Worm (Caenorhabditis elegans): ENCODE data around the gene idh-2.

Gene idh-2

ce11 chrX:11203773-11204172 lies 12.0 kb upstream of the idh-2 start, which contains the start of gene C34F6.11:
Gene C34F6.11, minus strand, starts transcription at chrX:11203932.
- TF ChIP-seq ceh-14 (tag; optimal IDR thresholded peaks at IDR 0.05) (no peak), elt-4 (tag; optimal IDR thresholded peaks at IDR 0.05) (no peak), hlh-30 (tag; optimal IDR thresholded peaks at IDR 0.05; ENCODE audit: insufficient read depth) (no peak), pag-3 (tag; optimal IDR thresholded peaks at IDR 0.05; ENCODE audit: borderline replicate concordance) (no peak), lim-6 (tag; optimal IDR thresholded peaks at IDR 0.05) (no peak)

DNA sequence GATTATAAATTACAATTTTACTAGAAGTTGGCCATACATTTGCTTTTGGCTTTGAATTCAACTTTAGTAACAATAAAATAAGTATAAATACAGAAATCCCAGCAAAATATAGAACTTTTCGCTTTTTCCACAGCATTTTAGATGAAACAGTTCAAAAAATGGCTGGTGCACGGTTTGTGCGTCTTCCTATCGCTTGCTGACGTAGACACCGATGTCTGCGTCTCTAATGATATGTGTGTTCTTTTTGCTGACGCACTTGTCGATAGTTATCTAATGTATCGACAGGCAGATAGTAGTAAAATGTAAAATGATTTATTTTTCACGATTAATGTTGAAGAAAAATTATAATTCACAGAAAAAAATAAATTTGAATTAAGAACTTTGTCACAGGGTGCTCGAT lies 8.8 kb upstream of the idh-2 start, which contains the start of gene hst-2:
TSS of gene hst-2 (minus strand) at position 203 of the 400 bp plus-strand sequence.
- TF ChIP-seq pqm-1 (tag; optimal IDR thresholded peaks at IDR 0.05): no peak
- no peak for TF ChIP-seq nhr-232 (tag; optimal IDR thresholded peaks at IDR 0.05)
- no peak for TF ChIP-seq ceh-30 (tag; optimal IDR thresholded peaks at IDR 0.05)
- TF ChIP-seq fkh-10 (GFP tag; optimal IDR thresholded peaks at IDR 0.05): no peak
- no peak for TF ChIP-seq rnt-1 (tag; optimal IDR thresholded peaks at IDR 0.05)
- TF ChIP-seq Y22D7AL.16 (tag; optimal IDR thresholded peaks at IDR 0.05): no peak
- no peak for TF ChIP-seq lin-11 (tag; optimal IDR thresholded peaks at IDR 0.05)
- no peak for TF ChIP-seq hlh-13 (GFP tag; optimal IDR thresholded peaks at IDR 0.05)
- TF ChIP-seq ceh-2 (tag; optimal IDR thresholded peaks at IDR 0.05): no peak
- peak; percentile 53 for TF ChIP-seq unc-55 (GFP tag; optimal IDR thresholded peaks at IDR 0.05)
- TF ChIP-seq sdc-2 (tag; optimal IDR thresholded peaks at IDR 0.05): peak; percentile 18
- TF ChIP-seq ceh-18 (tag; optimal IDR thresholded peaks at IDR 0.05): peak; percentile 2
- no peak for TF ChIP-seq hlh-8 (tag; optimal IDR thresholded peaks at IDR 0.05)
- no peak for TF ChIP-seq ceh-22 (tag; optimal IDR thresholded peaks at IDR 0.05)
- peak; percentile 67 for TF ChIP-seq ceh-31 (tag; optimal IDR thresholded peaks at IDR 0.05)
- TF ChIP-seq ceh-45 (GFP tag; IDR thresholded peaks at IDR 0.05): no peak
- no peak for TF ChIP-seq ref-2 (tag; optimal IDR thresholded peaks at IDR 0.05)
- peak; percentile 52 for TF ChIP-seq unc-42 (tag; optimal IDR thresholded peaks at IDR 0.05)
- no peak for TF ChIP-seq ahr-1 (tag; optimal IDR thresholded peaks at IDR 0.05)
- TF ChIP-seq ceh-14 (tag; optimal IDR thresholded peaks at IDR 0.05): peak; percentile 21
- TF ChIP-seq F13H6.1 (tag; optimal IDR thresholded peaks at IDR 0.05): no peak
- TF ChIP-seq odd-2 (tag; optimal IDR thresholded peaks at IDR 0.05): no peak
- no peak for TF ChIP-seq nhr-11 (tag; optimal IDR thresholded peaks at IDR 0.05)
- peak; percentile 72 for TF ChIP-seq elt-2 (tag; optimal IDR thresholded peaks at IDR 0.05)
- no peak for TF ChIP-seq pha-2 (tag; optimal IDR thresholded peaks at IDR 0.05)
- no peak for TF ChIP-seq npax-4 (tag; optimal IDR thresholded peaks at IDR 0.05)
- no peak for TF ChIP-seq pros-1 (tag; optimal IDR thresholded peaks at IDR 0.05)
- TF ChIP-seq hlh-6 (tag; optimal IDR thresholded peaks at IDR 0.05): no peak
- no peak for TF ChIP-seq lim-6 (tag; optimal IDR thresholded peaks at IDR 0.05)
- peak; percentile 15 for TF ChIP-seq ceh-48 (tag; optimal IDR thresholded peaks at IDR 0.05)
- TF ChIP-seq unc-3 (GFP tag; conservative IDR thresholded peaks at IDR 0.05): no peak
- no peak for TF ChIP-seq unc-3 (tag; optimal IDR thresholded peaks at IDR 0.05)
- TF ChIP-seq pax-1 (tag; optimal IDR thresholded peaks at IDR 0.05): no peak
- TF ChIP-seq hlh-30 (tag; optimal IDR thresholded peaks at IDR 0.05; ENCODE audit: insufficient read depth): peak; percentile 28
- TF ChIP-seq che-1 (tag; optimal IDR thresholded peaks at IDR 0.05): no peak
- no peak for TF ChIP-seq zip-5 (tag; optimal IDR thresholded peaks at IDR 0.05)
- no peak for TF ChIP-seq K09A11.1 (tag; optimal IDR thresholded peaks at IDR 0.05; ENCODE audit: insufficient read depth)
- TF ChIP-seq tbx-7 (tag; optimal IDR thresholded peaks at IDR 0.05): no peak
- TF ChIP-seq fkh-6 (tag; optimal IDR thresholded peaks at IDR 0.05): peak; percentile 8
- TF ChIP-seq nfya-1 (tag; optimal IDR thresholded peaks at IDR 0.05): peak; percentile 53
- peak; percentile 3 for TF ChIP-seq T23F11.4 (GFP tag; optimal IDR thresholded peaks at IDR 0.05)
- no peak for TF ChIP-seq ceh-19 (GFP tag; optimal IDR thresholded peaks at IDR 0.05)
- no peak for TF ChIP-seq C38D4.7 (GFP tag; optimal IDR thresholded peaks at IDR 0.05)
- no peak for TF ChIP-seq unc-86 (tag; optimal IDR thresholded peaks at IDR 0.05)
- TF ChIP-seq fax-1 (tag; optimal IDR thresholded peaks at IDR 0.05): no peak
- no peak for TF ChIP-seq pat-9 (tag; optimal IDR thresholded peaks at IDR 0.05)
- no peak for TF ChIP-seq syd-9 (tag; optimal IDR thresholded peaks at IDR 0.05)
- no peak for TF ChIP-seq ztf-16 (tag; optimal IDR thresholded peaks at IDR 0.05)
- no peak for TF ChIP-seq tbx-2 (tag; optimal IDR thresholded peaks at IDR 0.05)
- TF ChIP-seq elt-4 (tag; optimal IDR thresholded peaks at IDR 0.05): no peak
- TF ChIP-seq madf-2 (tag; optimal IDR thresholded peaks at IDR 0.05): no peak
